Worm (Caenorhabditis elegans) whole organism, mixed stage, embryonic: ENCODE measurements around the gene M57.1.

Experiments used
- M03D4.4 ChIP-seq: sonication (generic microtip); optimal IDR thresholded peaks from 2 replicates; lab custom pipeline; 2017; ENCODE audit warnings: mild to moderate bottlenecking, missing genetic modification characterization, missing compliant biosample characterization
- bed-3 ChIP-seq: fragments of 200-800 bp; sonication (Bioruptor generic); optimal IDR thresholded peaks from 3 replicates; lab custom pipeline; 2018; ENCODE audit warnings: mild to moderate bottlenecking, missing genetic modification characterization, moderate library complexity, missing compliant biosample characterization
- blmp-1 ChIP-seq: fragments of 150-350 bp; optimal IDR thresholded peaks from 2 replicates; lab custom pipeline; 2014; ENCODE audit warnings: missing biosample characterization, missing genetic modification characterization
- ceh-39 ChIP-seq: fragments of 150-350 bp; optimal IDR thresholded peaks from 2 replicates; lab custom pipeline; 2014; ENCODE audit warnings: missing biosample characterization, missing genetic modification characterization
- ceh-83 ChIP-seq: fragments of 200-800 bp; sonication (Bioruptor generic); optimal IDR thresholded peaks from 2 replicates; lab custom pipeline; 2018; ENCODE audit warnings: mild to moderate bottlenecking, missing genetic modification characterization, missing compliant biosample characterization
- ces-1 ChIP-seq: fragments of 150-350 bp; optimal IDR thresholded peaks from 2 replicates; lab custom pipeline; 2014; ENCODE audit warnings: missing biosample characterization, missing genetic modification reagents, missing genetic modification characterization
- cnd-1 ChIP-seq: fragments of 200-800 bp; sonication (Bioruptor generic); optimal IDR thresholded peaks from 2 replicates; lab custom pipeline; 2018; ENCODE audit warnings: mild to moderate bottlenecking, missing genetic modification characterization, missing compliant biosample characterization
- drap-1 ChIP-seq: fragments of 200-800 bp; sonication (Bioruptor generic); optimal IDR thresholded peaks from 3 replicates; lab custom pipeline; 2018; ENCODE audit warnings: mild to moderate bottlenecking, missing genetic modification characterization, missing compliant biosample characterization
- elt-1 ChIP-seq: sonication (generic microtip); optimal IDR thresholded peaks from 2 replicates; lab custom pipeline; 2017; ENCODE audit warnings: missing genetic modification characterization, mild to moderate bottlenecking, missing compliant biosample characterization, antibody characterized with exemption, moderate library complexity, borderline replicate concordance; ENCODE audit not compliant: insufficient read depth
- elt-3 ChIP-seq: fragments of 150-350 bp; optimal IDR thresholded peaks from 2 replicates; lab custom pipeline; 2014; ENCODE audit warnings: missing biosample characterization, missing genetic modification characterization
- flh-1 ChIP-seq: fragments of 200-800 bp; sonication (Bioruptor generic); optimal IDR thresholded peaks from 2 replicates; lab custom pipeline; 2018; ENCODE audit warnings: mild to moderate bottlenecking, missing genetic modification characterization, moderate library complexity, missing compliant biosample characterization
- ham-2 ChIP-seq: fragments of 200-800 bp; sonication (Bioruptor generic); optimal IDR thresholded peaks from 2 replicates; lab custom pipeline; 2018; ENCODE audit warnings: mild to moderate bottlenecking, missing genetic modification characterization, missing compliant biosample characterization
- hlh-1 ChIP-seq: fragments of 150-350 bp; optimal IDR thresholded peaks from 2 replicates; lab custom pipeline; 2014; ENCODE audit warnings: missing biosample characterization, missing genetic modification reagents, missing genetic modification characterization
- lin-13 ChIP-seq: fragments of 150-350 bp; optimal IDR thresholded peaks from 2 replicates; lab custom pipeline; 2014; ENCODE audit warnings: missing biosample characterization, missing genetic modification characterization
- lin-32 ChIP-seq: fragments of 200-800 bp; sonication (Bioruptor generic); optimal IDR thresholded peaks from 2 replicates; lab custom pipeline; 2018; ENCODE audit warnings: mild to moderate bottlenecking, missing genetic modification characterization, missing compliant biosample characterization
- mab-5 ChIP-seq: fragments of 150-350 bp; optimal IDR thresholded peaks from 2 replicates; lab custom pipeline; 2014; ENCODE audit warnings: missing biosample characterization, missing genetic modification characterization
- mep-1 ChIP-seq: fragments of 150-350 bp; optimal IDR thresholded peaks from 2 replicates; lab custom pipeline; 2017; ENCODE audit warnings: missing biosample characterization, missing genetic modification reagents, missing genetic modification characterization, inconsistent platforms
- mls-2 ChIP-seq: sonication (generic microtip); optimal IDR thresholded peaks from 2 replicates; lab custom pipeline; 2016; ENCODE audit warnings: mild to moderate bottlenecking, missing genetic modification characterization, moderate library complexity, missing compliant biosample characterization
- nhr-12 ChIP-seq: fragments of 150-350 bp; optimal IDR thresholded peaks from 2 replicates; lab custom pipeline; 2014; ENCODE audit warnings: missing biosample characterization, missing genetic modification characterization
- nhr-2 ChIP-seq: fragments of 150-350 bp; optimal IDR thresholded peaks from 2 replicates; lab custom pipeline; 2014; ENCODE audit warnings: missing biosample characterization, missing genetic modification characterization
- nhr-237 ChIP-seq: fragments of 150-350 bp; optimal IDR thresholded peaks from 2 replicates; lab custom pipeline; 2014; ENCODE audit warnings: missing biosample characterization, missing genetic modification characterization
- nhr-28 ChIP-seq: fragments of 150-350 bp; optimal IDR thresholded peaks from 2 replicates; lab custom pipeline; 2014; ENCODE audit warnings: missing biosample characterization, missing genetic modification characterization
- nhr-76 ChIP-seq: sonication (generic microtip); optimal IDR thresholded peaks from 2 replicates; lab custom pipeline; 2017; ENCODE audit warnings: missing biosample characterization, missing genetic modification characterization
- pha-4 ChIP-seq: fragments of 150-350 bp; optimal IDR thresholded peaks from 2 replicates; lab custom pipeline; 2018; ENCODE audit warnings: missing biosample characterization, missing genetic modification reagents, missing genetic modification characterization
- snpc-4 ChIP-seq: fragments of 150-350 bp; optimal IDR thresholded peaks from 2 replicates; lab custom pipeline; 2014; ENCODE audit warnings: missing biosample characterization, missing genetic modification characterization
- tbx-8 ChIP-seq: fragments of 200-800 bp; sonication (Bioruptor generic); optimal IDR thresholded peaks from 2 replicates; lab custom pipeline; 2018; ENCODE audit warnings: mild to moderate bottlenecking, missing genetic modification characterization, moderate library complexity, missing compliant biosample characterization
- unc-120 ChIP-seq: sonication (generic microtip); optimal IDR thresholded peaks from 2 replicates; lab custom pipeline; 2017; ENCODE audit warnings: missing genetic modification characterization, missing compliant biosample characterization; ENCODE audit not compliant: poor library complexity, severe bottlenecking
- unc-62 ChIP-seq: fragments of 150-350 bp; optimal IDR thresholded peaks from 2 replicates; lab custom pipeline; 2014; ENCODE audit warnings: missing biosample characterization, missing genetic modification reagents, missing genetic modification characterization
- zip-8 ChIP-seq: fragments of 150-350 bp; optimal IDR thresholded peaks from 2 replicates; lab custom pipeline; 2014; ENCODE audit warnings: missing biosample characterization, missing genetic modification characterization
- ztf-11 ChIP-seq: fragments of 150-350 bp; optimal IDR thresholded peaks from 2 replicates; lab custom pipeline; 2014; ENCODE audit warnings: missing biosample characterization, missing genetic modification characterization

The M57.1 gene

DNA sequence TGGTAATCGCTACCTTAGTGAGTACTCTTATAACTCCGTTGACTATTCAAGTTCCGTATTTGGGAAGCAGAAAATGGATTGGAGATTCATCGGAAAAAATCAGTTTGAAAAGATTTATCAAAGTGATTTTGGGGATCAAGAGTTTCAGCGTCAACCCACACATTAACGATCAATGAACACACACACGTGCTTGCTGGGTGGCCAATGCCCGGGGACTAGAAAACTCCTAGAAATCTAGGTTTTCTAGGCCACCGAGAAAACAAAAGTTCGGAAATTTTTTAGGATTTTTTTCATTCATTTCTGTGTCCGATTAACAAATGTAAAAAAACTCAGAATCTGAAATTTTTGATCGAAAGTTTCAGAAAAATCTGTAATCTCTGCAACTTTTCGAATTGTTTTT lies 26.3 kb upstream of the M57.1 start:
- TF ChIP-seq ceh-83 (GFP tag; lab: Kevin White, UChicago) (no peak), M03D4.4 (no peak), elt-1 (tag; lab: Kevin White, UChicago) (no peak), bed-3 (no peak), zip-8 (no peak), ztf-11 (tag; lab: Kevin White, UChicago) (no peak), mep-1 (tag; lab: Kevin White, UChicago) (no peak), blmp-1 (tag; lab: Kevin White, UChicago) (no peak), nhr-2 (tag; lab: Kevin White, UChicago) (no peak), mls-2 (tag; lab: Kevin White, UChicago) (no peak), ces-1 (GFP tag; lab: Kevin White, UChicago) (no peak), unc-120 (tag; lab: Kevin White, UChicago) (no peak)
- TF ChIP-seq, all 35 proteins: peak for 0

DNA sequence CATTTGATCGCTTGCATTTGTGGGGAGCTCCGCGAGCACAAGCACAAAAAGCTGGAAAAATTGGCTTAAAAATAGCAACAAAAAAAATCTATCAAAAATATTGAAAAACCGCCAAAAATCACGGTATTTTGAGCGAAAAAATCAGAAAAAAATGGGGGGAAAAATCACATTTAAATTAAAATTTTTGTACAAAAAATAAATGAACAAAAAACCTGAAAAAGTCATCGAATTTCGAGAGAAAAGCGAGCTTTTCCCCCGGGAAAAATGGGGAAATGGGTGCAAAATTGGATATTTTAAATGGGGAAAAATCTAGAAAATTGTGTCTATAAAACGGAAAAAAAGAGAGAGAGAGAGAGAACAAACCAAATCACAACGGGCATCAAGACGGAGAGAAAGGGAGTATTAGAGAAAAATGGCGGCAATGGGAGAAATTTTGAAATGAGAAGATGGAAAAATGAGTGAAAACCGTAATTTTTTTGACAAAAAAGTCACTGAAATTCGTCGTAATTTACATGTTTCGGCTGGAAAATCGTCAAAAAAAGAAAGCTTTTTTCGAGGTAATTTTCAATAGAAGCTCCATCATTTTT lies 22.7 kb upstream of the M57.1 start, which contains the start of gene ced-10:
ced-10 (minus strand) TSS at position 51 of the 587 bp plus-strand sequence.
- TF ChIP-seq mep-1 (tag; lab: Kevin White, UChicago) (no peak), tbx-8 (GFP tag; lab: Kevin White, UChicago) (no peak), ceh-39 (tag; lab: Kevin White, UChicago) (no peak), cnd-1 (no peak), nhr-12 (no peak), mab-5 (tag; lab: Kevin White, UChicago) (no peak), mls-2 (tag; lab: Kevin White, UChicago) (no peak), snpc-4 (no peak), elt-1 (tag; lab: Kevin White, UChicago) (no peak), elt-3 (tag; lab: Kevin White, UChicago) (no peak)

DNA sequence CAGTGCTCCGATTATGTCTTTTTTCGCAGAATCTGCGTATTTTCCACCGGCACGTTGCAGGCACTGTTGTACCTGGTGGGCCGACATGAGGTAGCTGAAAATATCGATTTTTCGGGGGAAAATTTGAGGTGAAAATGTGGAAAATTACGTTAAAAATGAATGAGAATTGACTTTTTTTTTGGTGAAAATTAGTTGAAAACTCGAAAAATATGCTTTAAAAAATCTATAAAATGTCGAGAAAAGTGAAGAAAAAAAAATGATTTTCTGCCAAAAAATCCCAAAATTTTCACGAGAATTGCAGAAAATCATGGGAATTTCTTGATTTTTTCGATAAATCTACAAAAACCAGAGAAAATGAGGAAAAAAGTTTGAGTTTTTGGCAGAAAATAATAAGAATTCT lies 17.8 kb upstream of the M57.1 start, which contains the start of gene tsg-101:
tsg-101 (minus strand) TSS at position 101 of the 400 bp plus-strand sequence.
- TF ChIP-seq pha-4 (tag; lab: Kevin White, UChicago) (no peak), ztf-11 (tag; lab: Kevin White, UChicago) (no peak), flh-1 (GFP tag; lab: Kevin White, UChicago) (no peak), mls-2 (tag; lab: Kevin White, UChicago) (no peak), M03D4.4 (no peak), lin-32 (GFP tag; lab: Kevin White, UChicago) (no peak), nhr-28 (tag; lab: Kevin White, UChicago) (no peak)

DNA sequence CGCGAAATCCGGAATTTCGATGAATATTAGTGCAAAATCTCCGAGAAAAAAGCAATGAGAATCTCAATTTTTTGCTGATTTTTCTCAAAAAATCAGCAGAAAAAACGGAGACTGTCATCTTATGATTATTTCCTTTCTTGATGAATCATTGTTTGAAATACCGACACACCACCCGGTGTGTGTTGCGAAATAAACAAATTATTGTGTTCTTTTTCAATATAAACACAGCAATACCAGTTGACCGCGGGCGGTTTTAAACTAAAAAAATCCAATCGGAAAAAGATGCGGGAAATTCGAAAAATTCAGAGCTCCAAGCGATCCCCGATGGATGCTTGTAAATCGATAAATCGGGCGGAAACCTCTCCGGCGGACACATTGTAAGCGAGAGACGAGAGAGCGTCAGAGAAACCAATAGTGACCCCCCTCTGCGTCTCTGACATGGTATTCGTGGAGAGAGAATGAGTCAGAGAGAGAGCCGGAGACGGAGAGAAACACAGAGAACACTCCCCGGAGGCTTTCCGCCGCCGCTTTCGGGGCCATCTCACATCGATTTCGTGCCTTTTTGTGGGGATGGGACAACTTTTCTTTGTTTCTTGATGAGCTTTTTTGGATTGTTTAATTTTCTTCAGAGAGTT lies 16.7 kb upstream of the M57.1 start:
- TF ChIP-seq nhr-237 (tag; lab: Kevin White, UChicago) (peak; percentile 14), hlh-1 (peak; percentile 11), drap-1 (GFP tag; lab: Kevin White, UChicago) (peak; percentile 19), ces-1 (GFP tag; lab: Kevin White, UChicago) (peak; percentile 59), nhr-2 (tag; lab: Kevin White, UChicago) (peak; percentile 5), ham-2 (GFP tag; lab: Kevin White, UChicago) (peak; percentile 81), mep-1 (tag; lab: Kevin White, UChicago) (peak; percentile 64), unc-62 (GFP tag; lab: Kevin White, UChicago) (peak; percentile 8), ceh-39 (tag; lab: Kevin White, UChicago) (peak; percentile 73), lin-13 (tag; lab: Kevin White, UChicago) (no peak), pha-4 (tag; lab: Kevin White, UChicago) (peak; percentile 72), elt-1 (tag; lab: Kevin White, UChicago) (no peak), snpc-4 (no peak), unc-120 (tag; lab: Kevin White, UChicago) (peak; percentile 49), flh-1 (GFP tag; lab: Kevin White, UChicago) (no peak), nhr-76 (tag; lab: Kevin White, UChicago) (no peak)
